Worm (Caenorhabditis elegans): ENCODE measurements around the gene chil-3.

The chil-3 gene

DNA sequence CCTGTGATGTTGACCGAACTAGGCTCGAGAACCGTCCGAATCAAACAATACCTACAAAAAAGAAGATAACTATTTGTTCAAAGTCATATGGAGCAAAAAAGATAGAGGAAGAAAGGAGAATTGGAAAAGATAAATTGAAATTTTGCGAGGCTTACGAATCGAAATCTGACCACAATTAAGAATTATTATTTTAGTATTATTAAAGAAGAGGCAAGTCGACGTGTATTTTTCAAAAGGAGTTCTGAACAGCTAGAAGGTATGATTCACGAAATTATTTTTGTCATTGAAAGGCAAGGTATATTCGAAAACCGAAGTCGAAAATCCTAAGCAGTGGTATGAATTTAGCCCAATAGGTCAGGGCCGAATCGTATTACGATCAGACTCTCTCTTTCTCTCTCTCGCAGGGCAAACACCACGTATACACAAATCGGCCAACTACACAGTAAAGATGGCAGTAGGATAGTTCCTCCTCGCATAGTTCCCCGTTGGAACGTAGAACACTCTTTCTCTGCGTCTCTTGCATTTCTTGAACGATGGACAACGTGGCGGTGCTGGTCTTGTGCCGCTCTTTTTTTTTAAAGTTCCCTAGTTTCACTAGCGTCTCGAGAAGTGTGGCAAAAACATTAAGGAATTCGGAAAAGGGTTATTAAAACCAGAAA is 29.9 kb upstream of the chil-3 start, which contains the start of gene vgln-1:
Gene vgln-1 (minus strand): TSS at position 51 of the 659 bp plus-strand sequence.
- TF ChIP-seq ceh-13 (GFP tag; optimal IDR thresholded peaks at IDR 0.05), result no peak
- no peak for TF ChIP-seq ets-7 (tag; optimal IDR thresholded peaks at IDR 0.05)
- no peak for TF ChIP-seq scrt-1 (GFP tag; IDR thresholded peaks at IDR 0.05)
- TF ChIP-seq hnd-1 (tag; optimal IDR thresholded peaks at IDR 0.05), result no peak
- TF ChIP-seq aly-1 (tag; optimal IDR thresholded peaks at IDR 0.05), result no peak

ce11 chrII:9888549-9888948 is 27.3 kb upstream of the chil-3 start:
- no peak for TF ChIP-seq hmbx-1 (tag; optimal IDR thresholded peaks at IDR 0.05)
- no peak for TF ChIP-seq aly-1 (tag; optimal IDR thresholded peaks at IDR 0.05)
- no peak for TF ChIP-seq hnd-1 (tag; optimal IDR thresholded peaks at IDR 0.05)
- no peak for TF ChIP-seq sea-1 (GFP tag; conservative IDR thresholded peaks at IDR 0.05)
- no peak for TF ChIP-seq tbx-37 (GFP tag; conservative IDR thresholded peaks at IDR 0.05)
- TF ChIP-seq flt-1 (GFP tag; IDR thresholded peaks at IDR 0.05), result no peak
- TF ChIP-seq hmg-4 (GFP tag; optimal IDR thresholded peaks at IDR 0.05), result no peak
- TF ChIP-seq tra-4 (tag; optimal IDR thresholded peaks at IDR 0.05), result no peak
- no peak for TF ChIP-seq ceh-36 (tag; optimal IDR thresholded peaks at IDR 0.05)
- no peak for TF ChIP-seq ets-7 (tag; optimal IDR thresholded peaks at IDR 0.05)
- no peak for TF ChIP-seq pes-1 (GFP tag; IDR thresholded peaks at IDR 0.05)
- TF ChIP-seq F13C5.2 (tag; optimal IDR thresholded peaks at IDR 0.05), result no peak
- TF ChIP-seq ama-1 (optimal IDR thresholded peaks at IDR 0.05), result no peak
- TF ChIP-seq scrt-1 (GFP tag; IDR thresholded peaks at IDR 0.05), result no peak
- TF ChIP-seq B0310.2 (tag; optimal IDR thresholded peaks at IDR 0.05), result no peak
- no peak for TF ChIP-seq tbx-11 (GFP tag; IDR thresholded peaks at IDR 0.05)

ce11 chrII:9886216-9886615 is 24.9 kb upstream of the chil-3 start, which contains the start of gene algn-8:
Gene algn-8 (minus strand): TSS chrII:9886442.
- no peak for TF ChIP-seq ceh-13 (GFP tag; optimal IDR thresholded peaks at IDR 0.05)
- TF ChIP-seq F13C5.2 (tag; optimal IDR thresholded peaks at IDR 0.05), result no peak
- TF ChIP-seq tra-4 (tag; optimal IDR thresholded peaks at IDR 0.05), result no peak
- TF ChIP-seq hmg-4 (GFP tag; optimal IDR thresholded peaks at IDR 0.05), result no peak
- TF ChIP-seq B0310.2 (tag; optimal IDR thresholded peaks at IDR 0.05), result no peak
- no peak for TF ChIP-seq ets-7 (tag; optimal IDR thresholded peaks at IDR 0.05)
- TF ChIP-seq hnd-1 (tag; optimal IDR thresholded peaks at IDR 0.05), result no peak
- TF ChIP-seq sea-1 (GFP tag; conservative IDR thresholded peaks at IDR 0.05), result no peak
- TF ChIP-seq scrt-1 (GFP tag; IDR thresholded peaks at IDR 0.05), result no peak
- no peak for TF ChIP-seq ama-1 (optimal IDR thresholded peaks at IDR 0.05)
- TF ChIP-seq flt-1 (GFP tag; IDR thresholded peaks at IDR 0.05), result no peak
- no peak for TF ChIP-seq tbx-11 (GFP tag; IDR thresholded peaks at IDR 0.05)
- TF ChIP-seq hmbx-1 (tag; optimal IDR thresholded peaks at IDR 0.05), result no peak

DNA sequence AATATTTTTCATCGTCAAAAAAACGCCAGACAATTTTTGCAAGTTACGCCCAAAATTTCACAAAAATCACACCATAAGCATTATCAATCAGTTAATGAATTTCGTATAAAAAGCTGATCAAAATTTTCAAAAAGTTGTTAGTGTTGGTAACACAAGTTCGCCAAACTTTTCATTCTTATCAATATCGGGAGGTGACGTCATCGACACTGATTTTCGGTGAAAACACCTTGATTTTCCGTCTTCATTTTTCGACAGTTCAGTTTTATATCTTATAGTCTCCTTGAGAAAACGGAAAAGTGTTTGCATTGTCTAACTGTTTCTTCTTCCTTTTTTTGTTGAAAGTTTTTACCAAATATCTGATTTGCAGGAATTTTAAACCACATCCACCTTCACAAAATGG is 19.5 kb upstream of the chil-3 start, which contains the start of gene C08H9.15:
Gene C08H9.15 (plus strand): TSS at position 368 of the 400 bp plus-strand sequence.
- TF ChIP-seq ceh-36 (tag; optimal IDR thresholded peaks at IDR 0.05) (no peak), hnd-1 (tag; optimal IDR thresholded peaks at IDR 0.05) (no peak), tra-4 (tag; optimal IDR thresholded peaks at IDR 0.05) (no peak), ama-1 (optimal IDR thresholded peaks at IDR 0.05) (no peak), tbx-37 (GFP tag; conservative IDR thresholded peaks at IDR 0.05) (no peak), ceh-13 (GFP tag; optimal IDR thresholded peaks at IDR 0.05) (no peak), hmbx-1 (tag; optimal IDR thresholded peaks at IDR 0.05) (no peak), pes-1 (GFP tag; IDR thresholded peaks at IDR 0.05) (no peak), B0310.2 (tag; optimal IDR thresholded peaks at IDR 0.05) (no peak), aly-1 (tag; optimal IDR thresholded peaks at IDR 0.05) (no peak), ets-7 (tag; optimal IDR thresholded peaks at IDR 0.05) (no peak), flt-1 (GFP tag; IDR thresholded peaks at IDR 0.05) (no peak), tbx-11 (GFP tag; IDR thresholded peaks at IDR 0.05) (no peak), scrt-1 (GFP tag; IDR thresholded peaks at IDR 0.05) (no peak), sea-1 (GFP tag; conservative IDR thresholded peaks at IDR 0.05) (no peak)

- TF ChIP-seq tbx-37 (GFP tag; conservative IDR thresholded peaks at IDR 0.05) (no peak), sea-1 (GFP tag; conservative IDR thresholded peaks at IDR 0.05) (no peak), flt-1 (GFP tag; IDR thresholded peaks at IDR 0.05) (no peak), ama-1 (optimal IDR thresholded peaks at IDR 0.05) (no peak), scrt-1 (GFP tag; IDR thresholded peaks at IDR 0.05) (no peak), hnd-1 (tag; optimal IDR thresholded peaks at IDR 0.05) (no peak), pes-1 (GFP tag; IDR thresholded peaks at IDR 0.05) (no peak), F13C5.2 (tag; optimal IDR thresholded peaks at IDR 0.05) (no peak), aly-1 (tag; optimal IDR thresholded peaks at IDR 0.05) (no peak), hmbx-1 (tag; optimal IDR thresholded peaks at IDR 0.05) (no peak), tra-4 (tag; optimal IDR thresholded peaks at IDR 0.05) (no peak)
Observed at ce11 chrII:9879815-9880214, 18.5 kb upstream of the chil-3 start.

ce11 chrII:9874508-9875229 is 13.4 kb upstream of the chil-3 start, which contains the start of the genes chil-2 and ctsa-3.2:
Gene chil-2 (minus strand): TSS chrII:9874608.
Gene ctsa-3.2 (plus strand): TSS chrII:9875179.
- TF ChIP-seq hmbx-1 (tag; optimal IDR thresholded peaks at IDR 0.05) (no peak), tra-4 (tag; optimal IDR thresholded peaks at IDR 0.05) (no peak), tbx-11 (GFP tag; IDR thresholded peaks at IDR 0.05) (no peak), ceh-13 (GFP tag; optimal IDR thresholded peaks at IDR 0.05) (no peak), ama-1 (optimal IDR thresholded peaks at IDR 0.05) (no peak), ceh-36 (tag; optimal IDR thresholded peaks at IDR 0.05) (no peak), ets-7 (tag; optimal IDR thresholded peaks at IDR 0.05) (no peak), pes-1 (GFP tag; IDR thresholded peaks at IDR 0.05) (no peak), tbx-37 (GFP tag; conservative IDR thresholded peaks at IDR 0.05) (no peak), hnd-1 (tag; optimal IDR thresholded peaks at IDR 0.05) (no peak), F13C5.2 (tag; optimal IDR thresholded peaks at IDR 0.05) (no peak), flt-1 (GFP tag; IDR thresholded peaks at IDR 0.05) (no peak), B0310.2 (tag; optimal IDR thresholded peaks at IDR 0.05) (no peak), hmg-4 (GFP tag; optimal IDR thresholded peaks at IDR 0.05) (no peak), scrt-1 (GFP tag; IDR thresholded peaks at IDR 0.05) (no peak), aly-1 (tag; optimal IDR thresholded peaks at IDR 0.05) (no peak)

Measured in whole organism, early embryonic.